Worm (Caenorhabditis elegans) whole organism, early embryonic: ENCODE results near the gene C50H2.5.
A peak's percentile ranks its signal among the peaks of the same experiment; 100 is the strongest.

Experiments
- B0310.2 ChIP-seq: sonication (generic microtip); optimal IDR thresholded peaks from 2 replicates; lab custom pipeline; 2016; ENCODE audit warnings: mild to moderate bottlenecking, missing genetic modification characterization, missing compliant biosample characterization
- F13C5.2 ChIP-seq: sonication (generic microtip); optimal IDR thresholded peaks from 2 replicates; lab custom pipeline; 2017; ENCODE audit warnings: mild to moderate bottlenecking, missing genetic modification characterization, inconsistent platforms, missing compliant biosample characterization
- aly-1 ChIP-seq: sonication (generic microtip); optimal IDR thresholded peaks from 2 replicates; lab custom pipeline; 2016; ENCODE audit warnings: missing genetic modification characterization, missing compliant biosample characterization
- ama-1 ChIP-seq: fragments of 150-350 bp; optimal IDR thresholded peaks from 2 replicates; lab custom pipeline; 2014
- ceh-13 ChIP-seq: fragments of 200-800 bp; sonication (Bioruptor generic); optimal IDR thresholded peaks from 2 replicates; lab custom pipeline; 2018; ENCODE audit warnings: mild to moderate bottlenecking, missing genetic modification characterization, missing compliant biosample characterization
- ceh-36 ChIP-seq: sonication (generic microtip); optimal IDR thresholded peaks from 2 replicates; lab custom pipeline; 2016; ENCODE audit warnings: missing genetic modification characterization, inconsistent platforms, missing compliant biosample characterization
- ets-7 ChIP-seq: sonication (generic microtip); optimal IDR thresholded peaks from 2 replicates; lab custom pipeline; 2016; ENCODE audit warnings: missing genotype, missing genetic modification characterization, missing compliant biosample characterization
- flt-1 ChIP-seq: fragments of 200-800 bp; sonication (Bioruptor generic); IDR thresholded peaks from 2 replicates; pipeline ENCODE4 v1.3.6; 2022; ENCODE audit warnings: missing genetic modification characterization, missing compliant biosample characterization
- hmbx-1 ChIP-seq: sonication (generic microtip); optimal IDR thresholded peaks from 2 replicates; lab custom pipeline; 2016; ENCODE audit warnings: mild to moderate bottlenecking, missing genetic modification characterization, missing compliant biosample characterization
- hmg-4 ChIP-seq: fragments of 200-800 bp; sonication (Bioruptor generic); optimal IDR thresholded peaks from 2 replicates; lab custom pipeline; 2018; ENCODE audit warnings: mild to moderate bottlenecking, missing genetic modification characterization, missing compliant biosample characterization
- hnd-1 ChIP-seq: sonication (generic microtip); optimal IDR thresholded peaks from 2 replicates; lab custom pipeline; 2016; ENCODE audit warnings: missing genetic modification characterization, missing compliant biosample characterization
- pes-1 ChIP-seq: fragments of 200-800 bp; sonication (Bioruptor generic); IDR thresholded peaks from 2 replicates; pipeline ENCODE4 v1.3.6; 2022; ENCODE audit warnings: missing genetic modification reagents, missing genetic modification characterization, missing compliant biosample characterization
- scrt-1 ChIP-seq: fragments of 200-800 bp; sonication (Bioruptor generic); IDR thresholded peaks from 2 replicates; pipeline ENCODE4 v1.3.6; 2022; ENCODE audit warnings: missing genetic modification characterization, missing compliant biosample characterization
- sea-1 ChIP-seq: fragments of 200-800 bp; sonication (Bioruptor generic); conservative IDR thresholded peaks from 2 replicates; pipeline ENCODE4 v1.3.6; 2022; ENCODE audit warnings: missing genetic modification characterization, missing compliant biosample characterization
- tbx-11 ChIP-seq: fragments of 200-800 bp; sonication (Bioruptor generic); IDR thresholded peaks from 2 replicates; pipeline ENCODE4 v1.3.6; 2022; ENCODE audit warnings: missing genetic modification characterization, missing compliant biosample characterization
- tbx-37 ChIP-seq: fragments of 200-800 bp; sonication (Bioruptor generic); conservative IDR thresholded peaks from 2 replicates; pipeline ENCODE4 v1.3.6; 2022; ENCODE audit warnings: missing genetic modification reagents, missing genetic modification characterization, missing compliant biosample characterization
- tra-4 ChIP-seq: sonication (generic microtip); optimal IDR thresholded peaks from 2 replicates; lab custom pipeline; 2017; ENCODE audit warnings: missing genetic modification characterization, missing compliant biosample characterization

C50H2.5 gene

ce11 chrV:9952396-9952795 is 33.9 kb downstream of the C50H2.5 start, which contains the start of gene mam-5:
TSS of gene mam-5 (plus strand) at chrV:9952699.
- TF ChIP-seq scrt-1 (GFP tag; lab: Robert Waterston, UW) = no peak
- no peak for TF ChIP-seq ceh-36 (tag; lab: Kevin White, UChicago)
- no peak for TF ChIP-seq hmg-4
- TF ChIP-seq ceh-13 (GFP tag; lab: Kevin White, UChicago) = no peak
- no peak for TF ChIP-seq aly-1 (tag; lab: Kevin White, UChicago)
- TF ChIP-seq F13C5.2 = no peak
- no peak for TF ChIP-seq ama-1 (lab: Kevin White, UChicago)
- TF ChIP-seq tra-4 = no peak
- no peak for TF ChIP-seq hnd-1
- no peak for TF ChIP-seq tbx-37 (GFP tag; lab: Robert Waterston, UW)
- TF ChIP-seq ets-7 (tag; lab: Kevin White, UChicago) = no peak
- no peak for TF ChIP-seq flt-1 (GFP tag; lab: Robert Waterston, UW)
- no peak for TF ChIP-seq tbx-11 (GFP tag; lab: Robert Waterston, UW)
- no peak for TF ChIP-seq sea-1 (GFP tag; lab: Robert Waterston, UW)
- TF ChIP-seq pes-1 (GFP tag; lab: Robert Waterston, UW) = no peak
- no peak for TF ChIP-seq hmbx-1 (tag; lab: Kevin White, UChicago)

- TF ChIP-seq hnd-1 (no peak), F13C5.2 (no peak), hmbx-1 (tag; lab: Kevin White, UChicago) (no peak), tra-4 (no peak), tbx-37 (GFP tag; lab: Robert Waterston, UW) (no peak), ceh-13 (GFP tag; lab: Kevin White, UChicago) (no peak), pes-1 (GFP tag; lab: Robert Waterston, UW) (no peak), B0310.2 (tag; lab: Kevin White, UChicago) (no peak), ceh-36 (tag; lab: Kevin White, UChicago) (no peak), flt-1 (GFP tag; lab: Robert Waterston, UW) (no peak), ets-7 (tag; lab: Kevin White, UChicago) (no peak), scrt-1 (GFP tag; lab: Robert Waterston, UW) (no peak), tbx-11 (GFP tag; lab: Robert Waterston, UW) (no peak), ama-1 (lab: Kevin White, UChicago) (no peak), hmg-4 (no peak), sea-1 (GFP tag; lab: Robert Waterston, UW) (no peak)
These were observed 39.7 kb downstream of the C50H2.5 start, which contains the start of gene anmt-3 for ce11 chrV:9958231-9958630. TSS of gene anmt-3 (minus strand) at chrV:9958331.

ce11 chrV:9958654-9959053 is 40.1 kb downstream of the C50H2.5 start:
- no peak for TF ChIP-seq hnd-1
- TF ChIP-seq pes-1 (GFP tag; lab: Robert Waterston, UW) = no peak
- no peak for TF ChIP-seq ceh-36 (tag; lab: Kevin White, UChicago)
- TF ChIP-seq scrt-1 (GFP tag; lab: Robert Waterston, UW) = no peak
- TF ChIP-seq tbx-11 (GFP tag; lab: Robert Waterston, UW) = no peak
- TF ChIP-seq aly-1 (tag; lab: Kevin White, UChicago) = no peak
- no peak for TF ChIP-seq sea-1 (GFP tag; lab: Robert Waterston, UW)
- no peak for TF ChIP-seq ama-1 (lab: Kevin White, UChicago)
- no peak for TF ChIP-seq ceh-13 (GFP tag; lab: Kevin White, UChicago)
- no peak for TF ChIP-seq flt-1 (GFP tag; lab: Robert Waterston, UW)
- TF ChIP-seq F13C5.2 = no peak

ce11 chrV:9960376-9960775 is 41.9 kb downstream of the C50H2.5 start, which contains the start of gene T07C12.10:
TSS of gene T07C12.10 (minus strand) at chrV:9960476.
- TF ChIP-seq ets-7 (tag; lab: Kevin White, UChicago) (no peak), sea-1 (GFP tag; lab: Robert Waterston, UW) (no peak), pes-1 (GFP tag; lab: Robert Waterston, UW) (no peak), ceh-36 (tag; lab: Kevin White, UChicago) (no peak), F13C5.2 (no peak), aly-1 (tag; lab: Kevin White, UChicago) (no peak), ama-1 (lab: Kevin White, UChicago) (no peak), scrt-1 (GFP tag; lab: Robert Waterston, UW) (no peak), tbx-37 (GFP tag; lab: Robert Waterston, UW) (no peak)

ce11 chrV:9962394-9962793 is 43.9 kb downstream of the C50H2.5 start, which contains the start of gene madf-4:
TSS of gene madf-4 (minus strand) at chrV:9962494.
- TF ChIP-seq ets-7 (tag; lab: Kevin White, UChicago) (no peak), tra-4 (no peak), hmg-4 (no peak), scrt-1 (GFP tag; lab: Robert Waterston, UW) (no peak), ama-1 (lab: Kevin White, UChicago) (no peak), hnd-1 (no peak), tbx-11 (GFP tag; lab: Robert Waterston, UW) (no peak), sea-1 (GFP tag; lab: Robert Waterston, UW) (no peak), tbx-37 (GFP tag; lab: Robert Waterston, UW) (no peak)

ce11 chrV:9962916-9963315 is 44.4 kb downstream of the C50H2.5 start:
- TF ChIP-seq ama-1 (lab: Kevin White, UChicago) (no peak), F13C5.2 (no peak)

DNA sequence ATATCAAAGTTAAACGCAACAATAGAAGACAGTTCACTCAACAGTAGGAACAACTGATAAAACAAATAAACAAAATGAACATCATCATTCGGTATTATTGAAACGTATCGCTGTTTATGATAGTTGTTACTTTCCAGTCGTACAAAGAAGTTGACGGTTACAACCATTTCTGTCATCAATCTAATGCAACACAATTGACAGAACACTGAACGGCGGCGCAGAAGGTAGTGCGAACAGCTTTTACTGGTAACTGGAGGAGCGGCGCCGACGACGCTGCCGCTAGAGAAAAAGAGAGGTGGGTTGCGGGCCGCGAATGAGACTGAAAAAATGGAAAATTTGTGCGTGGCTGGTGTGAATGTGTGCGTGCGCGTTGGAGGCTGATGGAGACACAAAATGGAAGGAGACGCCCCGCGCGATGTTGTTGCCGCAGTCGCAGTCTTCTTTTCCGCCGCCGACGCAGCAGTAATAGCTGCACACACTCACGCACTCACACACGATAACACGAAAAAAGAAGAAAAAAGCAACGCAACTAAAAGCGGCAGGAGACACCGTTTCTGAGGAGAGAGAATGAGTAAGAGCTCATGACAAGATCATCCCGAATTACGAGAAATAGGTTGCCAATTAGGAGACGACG is 45.8 kb downstream of the C50H2.5 start:
- TF ChIP-seq hmg-4 = peak; percentile 31
- TF ChIP-seq tbx-37 (GFP tag; lab: Robert Waterston, UW) = no peak
- TF ChIP-seq scrt-1 (GFP tag; lab: Robert Waterston, UW) = no peak
- TF ChIP-seq ets-7 (tag; lab: Kevin White, UChicago) = no peak
